Worm (Caenorhabditis elegans): Measurements from ENCODE around the gene par-1.

The par-1 gene

DNA sequence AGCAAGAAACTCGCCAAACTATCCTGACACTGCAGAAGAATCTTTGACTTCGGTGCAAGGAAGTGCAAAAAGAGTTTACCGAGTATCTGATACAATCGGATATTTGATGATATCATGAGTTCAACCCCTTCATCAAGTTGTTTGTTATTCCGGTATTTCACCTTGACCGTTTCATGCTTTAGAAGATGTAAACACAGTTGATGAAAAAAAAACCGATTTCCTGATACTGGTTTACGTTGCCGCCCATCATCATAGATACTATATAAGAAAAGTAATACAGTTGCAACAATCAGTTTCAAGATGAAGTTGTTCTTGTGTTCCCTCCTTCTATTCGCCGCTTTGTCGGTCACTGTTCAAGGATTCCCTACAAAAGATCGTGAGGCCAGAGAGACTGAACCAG lies 37.7 kb downstream of the par-1 start, which contains the start of gene H39E23.3:
Gene H39E23.3, plus strand, starts transcription at position 301 of the 400 bp plus-strand sequence.
- TF ChIP-seq ceh-14 (tag; optimal IDR thresholded peaks at IDR 0.05), result no peak
- no peak for TF ChIP-seq tbx-2 (tag; optimal IDR thresholded peaks at IDR 0.05)
- no peak for TF ChIP-seq unc-55 (GFP tag; optimal IDR thresholded peaks at IDR 0.05)
- no peak for TF ChIP-seq ttx-3 (tag; optimal IDR thresholded peaks at IDR 0.05)

- no peak for TF ChIP-seq T23F11.4 (GFP tag; optimal IDR thresholded peaks at IDR 0.05)
- no peak for TF ChIP-seq unc-42 (tag; optimal IDR thresholded peaks at IDR 0.05)
- no peak for TF ChIP-seq sox-4 (tag; optimal IDR thresholded peaks at IDR 0.05)
- no peak for TF ChIP-seq ceh-31 (tag; optimal IDR thresholded peaks at IDR 0.05)
- TF ChIP-seq rnt-1 (tag; optimal IDR thresholded peaks at IDR 0.05), result no peak
- TF ChIP-seq C08G9.2 (tag; optimal IDR thresholded peaks at IDR 0.05), result no peak
- TF ChIP-seq pros-1 (tag; optimal IDR thresholded peaks at IDR 0.05), result no peak
- TF ChIP-seq mec-3 (tag; optimal IDR thresholded peaks at IDR 0.05; ENCODE audit: borderline replicate concordance), result no peak
- no peak for TF ChIP-seq lim-6 (tag; optimal IDR thresholded peaks at IDR 0.05)
- TF ChIP-seq eyg-1 (tag; optimal IDR thresholded peaks at IDR 0.05), result no peak
- TF ChIP-seq ceh-18 (tag; optimal IDR thresholded peaks at IDR 0.05), result no peak
Observed at ce11 chrV:14103970-14104369, 41.2 kb downstream of the par-1 start, which contains the start of gene D1086.9. TSS of gene D1086.9 (plus strand) at chrV:14104270.

- no peak for TF ChIP-seq pat-9 (tag; optimal IDR thresholded peaks at IDR 0.05)
- TF ChIP-seq C08G9.2 (tag; optimal IDR thresholded peaks at IDR 0.05), result no peak
- no peak for TF ChIP-seq pha-2 (tag; optimal IDR thresholded peaks at IDR 0.05)
- no peak for TF ChIP-seq mec-3 (tag; optimal IDR thresholded peaks at IDR 0.05; ENCODE audit: borderline replicate concordance)
- TF ChIP-seq ceh-24 (tag; optimal IDR thresholded peaks at IDR 0.05), result no peak
Observed at ce11 chrV:14100886-14101285, 44.3 kb downstream of the par-1 start, which contains the start of gene D1086.12. TSS of gene D1086.12 (plus strand) at chrV:14101186.

DNA sequence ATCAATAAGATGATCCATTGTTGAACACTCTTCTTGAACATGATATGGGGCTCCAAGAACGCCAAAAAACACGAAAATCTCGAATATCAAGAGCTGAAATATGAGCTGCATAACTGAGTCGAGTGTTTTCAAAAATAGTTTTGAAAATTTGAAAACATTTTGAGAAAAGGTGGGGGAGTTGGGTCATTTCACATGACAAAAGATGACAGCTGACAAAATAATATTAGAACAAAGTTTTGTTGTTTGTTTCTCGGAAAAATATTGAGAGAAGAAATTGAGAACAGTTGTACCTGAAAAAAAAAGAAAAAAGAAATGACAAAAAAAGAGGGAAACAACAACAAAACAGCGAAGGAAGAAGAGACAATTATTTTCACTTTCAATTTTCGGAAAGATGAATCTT lies 46.6 kb downstream of the par-1 start, which contains the start of the genes D1086.2 and D1086.1:
Gene D1086.2, minus strand, starts transcription at position 150 of the 400 bp plus-strand sequence.
Gene D1086.1, plus strand, starts transcription at position 340 of the 400 bp plus-strand sequence.
- TF ChIP-seq pax-1 (tag; optimal IDR thresholded peaks at IDR 0.05) (no peak), nhr-11 (tag; optimal IDR thresholded peaks at IDR 0.05) (no peak), hlh-13 (GFP tag; optimal IDR thresholded peaks at IDR 0.05) (no peak), gmeb-2 (tag; optimal IDR thresholded peaks at IDR 0.05) (no peak), ceh-34 (tag; optimal IDR thresholded peaks at IDR 0.05) (no peak), unc-42 (tag; optimal IDR thresholded peaks at IDR 0.05) (no peak), fkh-6 (tag; optimal IDR thresholded peaks at IDR 0.05) (no peak), ref-2 (tag; optimal IDR thresholded peaks at IDR 0.05) (no peak), Y22D7AL.16 (tag; optimal IDR thresholded peaks at IDR 0.05) (no peak), T23F11.4 (GFP tag; optimal IDR thresholded peaks at IDR 0.05) (no peak), mec-3 (tag; optimal IDR thresholded peaks at IDR 0.05; ENCODE audit: borderline replicate concordance) (no peak), syd-9 (tag; optimal IDR thresholded peaks at IDR 0.05) (no peak), hlh-15 (tag; optimal IDR thresholded peaks at IDR 0.05) (no peak), ceh-6 (GFP tag; optimal IDR thresholded peaks at IDR 0.05) (no peak), C08G9.2 (tag; optimal IDR thresholded peaks at IDR 0.05) (no peak), fkh-10 (GFP tag; optimal IDR thresholded peaks at IDR 0.05) (no peak), F13H6.1 (tag; optimal IDR thresholded peaks at IDR 0.05) (no peak), dmd-4 (tag; optimal IDR thresholded peaks at IDR 0.05; ENCODE audit: borderline replicate concordance) (no peak)

- TF ChIP-seq che-1 (tag; optimal IDR thresholded peaks at IDR 0.05), result no peak
- TF ChIP-seq unc-86 (tag; optimal IDR thresholded peaks at IDR 0.05), result no peak
- no peak for TF ChIP-seq pag-3 (tag; optimal IDR thresholded peaks at IDR 0.05; ENCODE audit: borderline replicate concordance)
- TF ChIP-seq ceh-45 (GFP tag; IDR thresholded peaks at IDR 0.05), result no peak
- TF ChIP-seq lin-11 (tag; optimal IDR thresholded peaks at IDR 0.05), result no peak
- TF ChIP-seq pros-1 (tag; optimal IDR thresholded peaks at IDR 0.05), result no peak
- TF ChIP-seq pqm-1 (tag; optimal IDR thresholded peaks at IDR 0.05), result no peak
- TF ChIP-seq ceh-19 (GFP tag; optimal IDR thresholded peaks at IDR 0.05), result no peak
- no peak for TF ChIP-seq elt-4 (tag; optimal IDR thresholded peaks at IDR 0.05)
- TF ChIP-seq unc-3 (GFP tag; conservative IDR thresholded peaks at IDR 0.05), result no peak
- no peak for TF ChIP-seq unc-3 (tag; optimal IDR thresholded peaks at IDR 0.05)
- no peak for TF ChIP-seq ets-4 (tag; optimal IDR thresholded peaks at IDR 0.05)
- TF ChIP-seq ztf-16 (tag; optimal IDR thresholded peaks at IDR 0.05), result no peak
Observed at ce11 chrV:14097358-14097757, 47.8 kb downstream of the par-1 start.
